Fruit fly (Drosophila melanogaster): Measurements from ENCODE around the gene CG32719.

dm6 chrX:7526914-7527313 lies 20.9 kb downstream of the CG32719 start:
- no peak for TF ChIP-seq Abd-B (GFP tag; optimal IDR thresholded peaks at IDR 0.05)
- TF ChIP-seq CrebA (GFP tag; optimal IDR thresholded peaks at IDR 0.05; ENCODE audit: borderline replicate concordance) = no peak
- no peak for TF ChIP-seq h (GFP tag; optimal IDR thresholded peaks at IDR 0.05)
- TF ChIP-seq Myc (optimal IDR thresholded peaks at IDR 0.05) = no peak
- TF ChIP-seq tai (GFP tag; optimal IDR thresholded peaks at IDR 0.05) = no peak
- TF ChIP-seq Vsx2 (GFP tag; optimal IDR thresholded peaks at IDR 0.05; ENCODE audit: partially characterized antibody) = no peak
